Fruit fly (Drosophila melanogaster) whole organism, embryonic: Measurements from ENCODE around the gene CG3556.

Experiments
- Aef1 ChIP-seq: fragments of 200-800 bp; sonication (Bioruptor generic); IDR thresholded peaks from 3 replicates; pipeline ENCODE4 v1.3.6; 2022; ENCODE audit warnings: missing biosample characterization, missing genetic modification characterization
- Atf3 ChIP-seq: fragments of 200-800 bp; sonication (Bioruptor generic); optimal IDR thresholded peaks from 3 replicates; lab custom pipeline; 2016; ENCODE audit warnings: missing biosample characterization, missing genetic modification characterization
- CG11093 ChIP-seq: fragments of 200-800 bp; sonication (Bioruptor generic); IDR thresholded peaks from 3 replicates; pipeline ENCODE4 v1.3.6; 2022; ENCODE audit warnings: missing biosample characterization, missing genetic modification characterization
- CG11247 ChIP-seq: fragments of 200-800 bp; sonication (Bioruptor generic); IDR thresholded peaks from 2 replicates; pipeline ENCODE4 v1.3.6; 2022; ENCODE audit warnings: missing biosample characterization, missing genetic modification characterization
- CG11695 ChIP-seq: fragments of 200-800 bp; sonication (Bioruptor generic); IDR thresholded peaks from 3 replicates; pipeline ENCODE4 v1.3.6; 2022; ENCODE audit warnings: missing biosample characterization, missing genetic modification characterization
- CG1233 ChIP-seq: fragments of 200-800 bp; sonication (Bioruptor generic); optimal IDR thresholded peaks from 4 replicates; lab custom pipeline; 2018; ENCODE audit warnings: missing biosample characterization, mild to moderate bottlenecking, missing genetic modification characterization
- CG13894 ChIP-seq: fragments of 200-800 bp; sonication (Bioruptor generic); optimal IDR thresholded peaks from 3 replicates; lab custom pipeline; 2018; ENCODE audit warnings: missing biosample characterization, mild to moderate bottlenecking, missing genetic modification characterization, moderate library complexity
- CG14050 ChIP-seq: fragments of 200-800 bp; sonication (Bioruptor generic); IDR thresholded peaks from 3 replicates; pipeline ENCODE4 v1.3.6; 2022; ENCODE audit warnings: missing biosample characterization, missing genetic modification characterization
- CG14441 ChIP-seq: fragments of 200-800 bp; sonication (Bioruptor generic); IDR thresholded peaks from 2 replicates; pipeline ENCODE4 v1.3.6; 2022; ENCODE audit warnings: missing biosample characterization, missing genetic modification characterization
- CG14710 ChIP-seq: fragments of 200-800 bp; sonication (Bioruptor generic); optimal IDR thresholded peaks from 3 replicates; lab custom pipeline; 2019; ENCODE audit warnings: missing biosample characterization, mild to moderate bottlenecking, missing genetic modification characterization, moderate library complexity
- CG17829 ChIP-seq: fragments of 200-800 bp; optimal IDR thresholded peaks from 2 replicates; lab custom pipeline; 2019; ENCODE audit warnings: missing biosample characterization, mild to moderate bottlenecking, missing genetic modification characterization, moderate library complexity
- CG18011 ChIP-seq: fragments of 200-800 bp; sonication (Bioruptor generic); optimal IDR thresholded peaks from 2 replicates; lab custom pipeline; 2017; ENCODE audit warnings: missing biosample characterization, missing genetic modification characterization, mild to moderate bottlenecking, moderate library complexity, missing genotype
- CG18764 ChIP-seq: fragments of 200-800 bp; sonication (Bioruptor generic); optimal IDR thresholded peaks from 3 replicates; lab custom pipeline; 2016; ENCODE audit warnings: missing biosample characterization, missing genetic modification characterization
- CG2120 ChIP-seq: fragments of 200-800 bp; sonication (Bioruptor generic); optimal IDR thresholded peaks from 3 replicates; lab custom pipeline; 2016; ENCODE audit warnings: missing biosample characterization, missing genetic modification characterization
- CG31365 ChIP-seq: fragments of 200-800 bp; sonication (Bioruptor generic); optimal IDR thresholded peaks from 2 replicates; lab custom pipeline; 2018; ENCODE audit warnings: missing biosample characterization, mild to moderate bottlenecking, missing genetic modification characterization
- CG31388 ChIP-seq: fragments of 200-800 bp; sonication (Bioruptor generic); optimal IDR thresholded peaks from 2 replicates; lab custom pipeline; 2016; ENCODE audit warnings: missing biosample characterization, missing genetic modification characterization
- CG32772 ChIP-seq: fragments of 200-800 bp; sonication (Bioruptor generic); IDR thresholded peaks from 2 replicates; pipeline ENCODE4 v1.3.6; 2022; ENCODE audit warnings: missing biosample characterization, missing genetic modification characterization
- CG3995 ChIP-seq: fragments of 200-800 bp; sonication (Bioruptor generic); optimal IDR thresholded peaks from 3 replicates; lab custom pipeline; 2016; ENCODE audit warnings: missing biosample characterization, missing genetic modification characterization
- CG6654 ChIP-seq: fragments of 200-800 bp; sonication (Bioruptor generic); optimal IDR thresholded peaks from 2 replicates; lab custom pipeline; 2017; ENCODE audit warnings: missing biosample characterization, mild to moderate bottlenecking, missing genetic modification characterization
- CG6813 ChIP-seq: fragments of 200-800 bp; sonication (Bioruptor generic); optimal IDR thresholded peaks from 2 replicates; lab custom pipeline; 2017; ENCODE audit warnings: missing biosample characterization, missing genetic modification characterization, mild to moderate bottlenecking, moderate library complexity, missing genetic modification reagents
- CG7839 ChIP-seq: fragments of 200-800 bp; sonication (Bioruptor generic); optimal IDR thresholded peaks from 3 replicates; lab custom pipeline; 2018; ENCODE audit warnings: missing biosample characterization, mild to moderate bottlenecking, missing genetic modification characterization, moderate library complexity
- CG7963 ChIP-seq: fragments of 200-800 bp; sonication (Bioruptor generic); IDR thresholded peaks from 3 replicates; pipeline ENCODE4 v1.3.6; 2022; ENCODE audit warnings: missing biosample characterization, missing genetic modification characterization; ENCODE audit not compliant: partially characterized antibody
- CG9437 ChIP-seq: fragments of 200-800 bp; sonication (Bioruptor generic); optimal IDR thresholded peaks from 2 replicates; lab custom pipeline; 2018; ENCODE audit warnings: missing biosample characterization, mild to moderate bottlenecking, missing genetic modification characterization
- CTCF ChIP-seq: fragments of 200-800 bp; sonication (Bioruptor generic); optimal IDR thresholded peaks from 2 replicates; lab custom pipeline; 2017; ENCODE audit warnings: missing biosample characterization, mild to moderate bottlenecking, missing genetic modification characterization, moderate library complexity
- Dip3 ChIP-seq: fragments of 200-800 bp; sonication (Bioruptor generic); optimal IDR thresholded peaks from 3 replicates; lab custom pipeline; 2016; ENCODE audit warnings: missing biosample characterization, missing genetic modification characterization
- Drgx ChIP-seq: fragments of 200-800 bp; sonication (Bioruptor generic); IDR thresholded peaks from 2 replicates; pipeline ENCODE4 v1.3.6; 2022; ENCODE audit warnings: missing biosample characterization, missing genetic modification characterization
- Fer3 ChIP-seq: fragments of 200-800 bp; sonication (Bioruptor generic); optimal IDR thresholded peaks from 2 replicates; lab custom pipeline; 2018; ENCODE audit warnings: missing biosample characterization, mild to moderate bottlenecking, missing genetic modification characterization, moderate library complexity
- Hr39 ChIP-seq: fragments of >200 bp; optimal IDR thresholded peaks from 2 replicates; lab custom pipeline; 2017
- Lpt ChIP-seq: fragments of >200 bp; optimal IDR thresholded peaks from 2 replicates; lab custom pipeline; 2018; ENCODE audit warnings: missing biosample characterization, missing genetic modification characterization
- ac ChIP-seq: fragments of 200-800 bp; sonication (Bioruptor generic); optimal IDR thresholded peaks from 3 replicates; lab custom pipeline; 2017; ENCODE audit warnings: missing biosample characterization, mild to moderate bottlenecking, missing genetic modification characterization
- ara ChIP-seq: fragments of 200-800 bp; sonication (Bioruptor generic); IDR thresholded peaks from 2 replicates; pipeline ENCODE4 v1.3.6; 2022; ENCODE audit warnings: missing biosample characterization, missing genetic modification characterization
- bcd ChIP-seq: fragments of 200-800 bp; sonication (Bioruptor generic); optimal IDR thresholded peaks from 2 replicates; lab custom pipeline; 2017; ENCODE audit warnings: missing biosample characterization, mild to moderate bottlenecking, missing genetic modification characterization
- cg ChIP-seq: fragments of 200-800 bp; sonication (Bioruptor generic); optimal IDR thresholded peaks from 3 replicates; lab custom pipeline; 2019; ENCODE audit warnings: missing biosample characterization, mild to moderate bottlenecking, missing genetic modification characterization, moderate library complexity
- chm ChIP-seq: fragments of 200-800 bp; sonication (Bioruptor generic); IDR thresholded peaks from 2 replicates; pipeline ENCODE4 v1.3.6; 2022; ENCODE audit warnings: missing biosample characterization, missing genetic modification characterization
- crc ChIP-seq: fragments of 200-800 bp; sonication (Bioruptor generic); optimal IDR thresholded peaks from 2 replicates; lab custom pipeline; 2016; ENCODE audit warnings: missing biosample characterization, missing genetic modification characterization
- croc ChIP-seq: fragments of 200-800 bp; sonication (Bioruptor generic); conservative IDR thresholded peaks from 3 replicates; pipeline ENCODE4 v1.3.6; 2022; ENCODE audit warnings: missing biosample characterization, missing genetic modification characterization
- dati ChIP-seq: fragments of 200-800 bp; sonication (Bioruptor generic); IDR thresholded peaks from 2 replicates; pipeline ENCODE4 v1.3.6; 2022; ENCODE audit warnings: missing biosample characterization, missing genetic modification characterization
- dmrt99B ChIP-seq: fragments of 200-800 bp; sonication (Bioruptor generic); optimal IDR thresholded peaks from 2 replicates; lab custom pipeline; 2018; ENCODE audit warnings: missing biosample characterization, mild to moderate bottlenecking, missing genetic modification characterization, moderate library complexity
- eyg ChIP-seq: fragments of 200-800 bp; sonication (Bioruptor generic); optimal IDR thresholded peaks from 3 replicates; lab custom pipeline; 2016; ENCODE audit warnings: missing biosample characterization, missing genetic modification characterization
- fd102C ChIP-seq: fragments of 200-800 bp; sonication (Bioruptor generic); optimal IDR thresholded peaks from 2 replicates; lab custom pipeline; 2018; ENCODE audit warnings: missing biosample characterization, mild to moderate bottlenecking, missing genetic modification characterization, moderate library complexity
- ftz-f1 ChIP-seq: fragments of 200-800 bp; sonication (Bioruptor generic); optimal IDR thresholded peaks from 2 replicates; lab custom pipeline; 2016; ENCODE audit warnings: missing biosample characterization, missing genetic modification characterization
- grn ChIP-seq: fragments of 200-800 bp; sonication (Bioruptor generic); optimal IDR thresholded peaks from 3 replicates; lab custom pipeline; 2017; ENCODE audit warnings: missing biosample characterization, missing genetic modification characterization
- gro ChIP-seq: fragments of 200-800 bp; sonication (Bioruptor generic); optimal IDR thresholded peaks from 2 replicates; lab custom pipeline; 2016; ENCODE audit warnings: missing biosample characterization, missing genetic modification characterization
- gsb ChIP-seq: fragments of 200-800 bp; sonication (Bioruptor generic); IDR thresholded peaks from 2 replicates; pipeline ENCODE4 v1.3.6; 2022; ENCODE audit warnings: missing biosample characterization, missing genetic modification characterization
- jigr1 ChIP-seq: fragments of 200-800 bp; sonication (Bioruptor generic); IDR thresholded peaks from 3 replicates; pipeline ENCODE4 v1.3.6; 2022; ENCODE audit warnings: missing biosample characterization, missing genetic modification characterization
- p53 ChIP-seq: fragments of 200-800 bp; sonication (Bioruptor generic); optimal IDR thresholded peaks from 2 replicates; lab custom pipeline; 2016; ENCODE audit warnings: missing biosample characterization, missing genetic modification characterization
- pum ChIP-seq: fragments of 200-800 bp; sonication (Bioruptor generic); optimal IDR thresholded peaks from 2 replicates; lab custom pipeline; 2016; ENCODE audit warnings: missing biosample characterization, missing genetic modification characterization
- salm ChIP-seq: fragments of 200-800 bp; sonication (Bioruptor generic); optimal IDR thresholded peaks from 2 replicates; lab custom pipeline; 2018; ENCODE audit warnings: missing biosample characterization, mild to moderate bottlenecking, missing genetic modification characterization
- sim ChIP-seq: fragments of 200-800 bp; sonication (Bioruptor generic); IDR thresholded peaks from 2 replicates; pipeline ENCODE4 v1.3.6; 2022; ENCODE audit warnings: missing biosample characterization, missing genetic modification characterization
- so ChIP-seq: fragments of 200-800 bp; sonication (Bioruptor generic); IDR thresholded peaks from 3 replicates; pipeline ENCODE4 v1.3.6; 2022; ENCODE audit warnings: missing biosample characterization, missing genetic modification characterization
- sr ChIP-seq: fragments of 200-800 bp; sonication (Bioruptor generic); IDR thresholded peaks from 3 replicates; pipeline ENCODE4 v1.3.6; 2022; ENCODE audit warnings: missing biosample characterization, missing genetic modification characterization
- twi ChIP-seq: fragments of 200-800 bp; optimal IDR thresholded peaks from 2 replicates; lab custom pipeline; 2019; ENCODE audit warnings: missing biosample characterization, mild to moderate bottlenecking, missing genetic modification characterization, moderate library complexity
- vvl ChIP-seq: fragments of 200-800 bp; sonication (Bioruptor generic); IDR thresholded peaks from 2 replicates; pipeline ENCODE4 v1.3.6; 2022; ENCODE audit warnings: missing biosample characterization, missing genetic modification characterization
- zen2 ChIP-seq: fragments of 200-800 bp; sonication (Bioruptor generic); IDR thresholded peaks from 3 replicates; pipeline ENCODE4 v1.3.6; 2022; ENCODE audit warnings: missing biosample characterization, missing genetic modification characterization; ENCODE audit not compliant: partially characterized antibody

CG3556 gene

DNA sequence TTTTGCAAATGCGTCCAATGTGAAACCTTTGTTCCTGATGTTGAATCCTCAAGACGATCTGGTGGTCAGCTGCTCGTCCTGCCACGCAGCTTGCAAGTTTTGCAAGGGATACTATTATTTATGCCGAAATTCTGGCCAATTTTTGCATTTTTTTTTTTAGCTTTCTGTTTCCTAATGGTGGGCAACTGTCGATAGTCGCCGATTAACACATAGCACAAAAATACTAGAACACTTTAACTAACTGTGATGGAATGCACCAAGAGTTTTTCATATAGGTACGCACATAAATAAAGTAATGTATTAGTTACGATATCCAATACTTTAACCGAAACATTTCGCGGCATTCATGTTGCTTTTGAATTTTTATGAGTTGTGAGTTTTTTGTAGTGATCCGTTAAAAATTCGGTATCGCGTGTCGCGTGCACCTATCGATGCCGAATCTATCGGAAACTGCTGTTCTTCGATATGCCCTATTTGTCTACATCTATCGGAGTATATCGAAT lies 10.4 kb downstream of the CG3556 start, which contains the start of the genes rb and CHOp24 (continued):
- TF ChIP-seq grn (GFP tag; lab: Kevin White, UChicago) = no peak
- TF ChIP-seq eyg (GFP tag; lab: Kevin White, UChicago) = no peak
- TF ChIP-seq cg = no peak
- no peak for TF ChIP-seq CG14441 (GFP tag; lab: Robert Waterston, UW)
- no peak for TF ChIP-seq CG11695 (GFP tag; lab: Robert Waterston, UW)
- no peak for TF ChIP-seq salm (tag; lab: Kevin White, UChicago)
- no peak for TF ChIP-seq ac
- TF ChIP-seq CG9437 (GFP tag; lab: Kevin White, UChicago) = no peak
- TF ChIP-seq sim (GFP tag; lab: Robert Waterston, UW) = no peak
- no peak for TF ChIP-seq CG11247 (GFP tag; lab: Robert Waterston, UW)
- no peak for TF ChIP-seq twi (tag; lab: Kevin White, UChicago)
- no peak for TF ChIP-seq CG6654
- no peak for TF ChIP-seq ftz-f1 (GFP tag; lab: Kevin White, UChicago)
- TF ChIP-seq CG11093 (GFP tag; lab: Robert Waterston, UW) = no peak
- TF ChIP-seq sr = no peak
- TF ChIP-seq Dip3 (GFP tag; lab: Kevin White, UChicago) = no peak
- peak; percentile 95 for TF ChIP-seq CG7963 (GFP tag; lab: Robert Waterston, UW)
- TF ChIP-seq so (GFP tag; lab: Robert Waterston, UW) = no peak
- no peak for TF ChIP-seq CG32772 (GFP tag; lab: Robert Waterston, UW)
- no peak for TF ChIP-seq ara (GFP tag; lab: Robert Waterston, UW)
- TF ChIP-seq CG31388 = no peak
- TF ChIP-seq Drgx (GFP tag; lab: Robert Waterston, UW) = no peak
- no peak for TF ChIP-seq Lpt
- TF ChIP-seq CG13894 (tag; lab: Kevin White, UChicago) = no peak
- no peak for TF ChIP-seq crc (GFP tag; lab: Kevin White, UChicago)
- TF ChIP-seq jigr1 (GFP tag; lab: Robert Waterston, UW) = no peak
- TF ChIP-seq CG2120 (GFP tag; lab: Kevin White, UChicago) = peak; percentile 57
- TF ChIP-seq CG7839 = no peak
- peak; percentile 32 for TF ChIP-seq pum (GFP tag; lab: Kevin White, UChicago)
- TF ChIP-seq fd102C (GFP tag; lab: Kevin White, UChicago) = no peak
- peak; percentile 34 for TF ChIP-seq CTCF
- no peak for TF ChIP-seq CG18011
- no peak for TF ChIP-seq Fer3
- peak; percentile 15 for TF ChIP-seq p53 (GFP tag; lab: Kevin White, UChicago)
- peak; percentile 78; the same call in 1 of the 3 replicates for TF ChIP-seq zen2 (GFP tag; lab: Robert Waterston, UW)
- TF ChIP-seq CG17829 (tag; lab: Kevin White, UChicago) = peak; percentile 31
- no peak for TF ChIP-seq Hr39 (lab: Kevin White, UChicago)
- TF ChIP-seq gsb (GFP tag; lab: Robert Waterston, UW) = no peak
- TF ChIP-seq CG18764 (GFP tag; lab: Kevin White, UChicago) = no peak
- TF ChIP-seq dati (GFP tag; lab: Robert Waterston, UW) = no peak
- TF ChIP-seq CG14710 (tag; lab: Kevin White, UChicago) = peak; percentile 64
- no peak for TF ChIP-seq gro
- TF ChIP-seq CG3995 (GFP tag; lab: Kevin White, UChicago) = peak; percentile 77
- TF ChIP-seq croc = no peak
- TF ChIP-seq CG31365 (tag; lab: Kevin White, UChicago) = no peak
- no peak for TF ChIP-seq CG14050
- TF ChIP-seq Atf3 (GFP tag; lab: Kevin White, UChicago) = no peak
- no peak for TF ChIP-seq bcd (GFP tag; lab: Kevin White, UChicago)
- TF ChIP-seq chm (GFP tag; lab: Robert Waterston, UW) = no peak
- TF ChIP-seq CG1233 (GFP tag; lab: Kevin White, UChicago) = no peak
- TF ChIP-seq Aef1 = no peak
- no peak for TF ChIP-seq dmrt99B
- no peak for TF ChIP-seq vvl
- TF ChIP-seq CG6813 (GFP tag; lab: Kevin White, UChicago) = no peak
